Worm (Caenorhabditis elegans): ENCODE measurements around the gene ZK673.1.

The ZK673.1 gene

ce11 chrII:10480043-10480442, 37.1 kb downstream of the ZK673.1 start:
- TF ChIP-seq Y53F4B.3 (GFP tag; IDR thresholded peaks at IDR 0.05) (no peak), hrde-1 (tag; optimal IDR thresholded peaks at IDR 0.05; ENCODE audit: borderline replicate concordance) (no peak), F33H1.4 (GFP tag; IDR thresholded peaks at IDR 0.05) (no peak), mes-4 (tag; optimal IDR thresholded peaks at IDR 0.05) (no peak), zim-3 (tag; optimal IDR thresholded peaks at IDR 0.05) (no peak), snpc-1.3 (tag; optimal IDR thresholded peaks at IDR 0.05; ENCODE audit: insufficient read depth) (no peak)

ce11 chrII:10481824-10482556, 39.0 kb downstream of the ZK673.1 start, which contains the start of the genes clec-60 and ZK666.11:
Gene clec-60 (minus strand): TSS chrII:10481874.
Gene ZK666.11 (plus strand): TSS chrII:10482522.
- TF ChIP-seq cebp-1 (GFP tag; IDR thresholded peaks at IDR 0.05) (0 out of 2 replicates have a peak, but pooled peaks have one; percentile 49), cebp-1 (tag; optimal IDR thresholded peaks at IDR 0.05) (no peak), nhr-80 (tag; optimal IDR thresholded peaks at IDR 0.05) (peak; percentile 6), ceh-100 (GFP tag; IDR thresholded peaks at IDR 0.05) (no peak)

DNA sequence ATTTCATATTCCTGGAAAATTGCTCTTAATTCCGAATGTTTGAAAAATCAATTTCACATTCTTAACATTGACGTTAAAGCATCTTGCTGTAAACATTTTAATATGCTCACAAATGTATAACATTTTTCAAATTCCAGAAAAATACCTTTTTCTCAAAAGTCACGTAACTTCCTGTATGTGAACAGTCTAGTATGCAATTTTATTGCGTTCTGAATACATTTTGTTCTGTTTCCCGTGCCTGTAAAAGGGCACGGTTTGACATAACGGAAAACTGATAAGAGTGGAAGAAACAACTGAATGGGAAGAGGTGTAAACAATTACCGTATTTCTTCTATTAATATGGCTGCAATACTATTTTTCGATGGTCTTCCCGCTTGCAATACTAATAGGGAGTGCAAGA, 40.0 kb downstream of the ZK673.1 start:
- no peak for TF ChIP-seq mxl-1 (tag; optimal IDR thresholded peaks at IDR 0.05)
- no peak for TF ChIP-seq hsf-1 (GFP tag; IDR thresholded peaks at IDR 0.05)
- no peak for TF ChIP-seq C17E4.6 (GFP tag; IDR thresholded peaks at IDR 0.05)
- TF ChIP-seq lsy-27 (tag; optimal IDR thresholded peaks at IDR 0.05; ENCODE audit: borderline replicate concordance, insufficient read depth): no peak
- no peak for TF ChIP-seq athp-1 (tag; optimal IDR thresholded peaks at IDR 0.05)
- TF ChIP-seq nhr-80 (tag; optimal IDR thresholded peaks at IDR 0.05): peak; percentile 10

ce11 chrII:10483860-10484259, 40.9 kb downstream of the ZK673.1 start:
- TF ChIP-seq atf-7 (tag; optimal IDR thresholded peaks at IDR 0.05) (no peak), tlf-1 (GFP tag; optimal IDR thresholded peaks at IDR 0.05) (no peak), zfh-2 (GFP tag; conservative IDR thresholded peaks at IDR 0.05) (no peak), die-1 (tag; optimal IDR thresholded peaks at IDR 0.05) (no peak), Y95B8A.8 (GFP tag; IDR thresholded peaks at IDR 0.05) (no peak), unc-62 (GFP tag; optimal IDR thresholded peaks at IDR 0.05) (no peak), nhr-179 (tag; optimal IDR thresholded peaks at IDR 0.05) (no peak), him-1 (tag; optimal IDR thresholded peaks at IDR 0.05) (no peak), lin-35 (GFP tag; optimal IDR thresholded peaks at IDR 0.05) (no peak), madf-6 (GFP tag; IDR thresholded peaks at IDR 0.05) (no peak), let-607 (tag; optimal IDR thresholded peaks at IDR 0.05) (no peak), F23B12.7 (tag; optimal IDR thresholded peaks at IDR 0.05; ENCODE audit: insufficient read depth) (no peak), F57C9.4 (tag; optimal IDR thresholded peaks at IDR 0.05) (no peak), bed-2 (GFP tag; IDR thresholded peaks at IDR 0.05) (no peak), dpff-1 (tag; optimal IDR thresholded peaks at IDR 0.05) (no peak), lsl-1 (GFP tag; optimal IDR thresholded peaks at IDR 0.05) (no peak), nhr-90 (tag; optimal IDR thresholded peaks at IDR 0.05) (no peak), madf-3 (GFP tag; IDR thresholded peaks at IDR 0.05) (no peak), tbx-9 (tag; optimal IDR thresholded peaks at IDR 0.05; ENCODE audit: borderline replicate concordance) (no peak)
